Fruit fly (Drosophila melanogaster): ENCODE measurements around the gene CG13855.

DNA sequence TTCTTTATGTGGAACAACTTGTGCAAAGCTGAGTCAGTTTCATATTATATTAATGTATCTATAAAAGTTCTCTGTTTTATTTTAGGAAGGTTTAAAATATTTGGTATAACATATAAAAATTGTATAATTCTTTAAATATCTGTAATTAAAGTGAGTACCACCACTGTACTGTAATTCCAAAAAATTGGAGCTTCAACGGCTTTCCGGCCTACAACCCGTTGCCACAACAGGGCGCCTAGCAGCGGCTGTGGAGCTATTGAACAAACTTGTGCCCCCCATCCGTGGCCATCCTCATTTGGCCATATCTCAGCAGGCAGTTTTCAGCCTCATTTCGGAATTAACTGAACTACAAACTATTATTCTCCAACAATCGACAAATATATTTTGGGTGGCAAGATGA, at the start of gene CG13855:
- TF ChIP-seq pan (optimal IDR thresholded peaks at IDR 0.05) = no peak
- TF ChIP-seq psq (GFP tag; optimal IDR thresholded peaks at IDR 0.05) = no peak
- no peak for TF ChIP-seq HLH106 (tag; optimal IDR thresholded peaks at IDR 0.05)
